Worm (Caenorhabditis elegans): ENCODE results near the gene sre-54.

DNA sequence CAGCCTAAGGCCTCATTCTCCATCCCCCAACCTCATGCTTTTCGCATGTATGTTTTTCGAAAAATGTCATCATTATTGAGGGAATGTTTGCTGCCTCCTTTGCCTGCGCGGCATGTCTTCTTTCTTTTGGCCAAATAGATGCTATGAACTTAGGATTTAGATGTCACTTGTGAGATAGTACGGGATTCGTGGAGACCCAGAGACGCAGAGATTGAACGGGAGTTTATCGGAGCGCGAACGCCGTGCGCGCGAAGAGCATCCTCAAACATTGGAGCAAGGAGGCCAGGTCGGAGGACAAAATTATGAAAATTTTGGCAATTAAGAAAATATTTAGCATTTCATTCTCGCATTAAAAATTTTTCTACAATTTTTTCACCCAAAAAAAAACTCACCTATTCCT is 16.2 kb downstream of the sre-54 start:
- TF ChIP-seq ref-1 (GFP tag; conservative IDR thresholded peaks at IDR 0.05) (no peak), ztf-23 (GFP tag; IDR thresholded peaks at IDR 0.05) (no peak), tab-1 (GFP tag; IDR thresholded peaks at IDR 0.05) (no peak)

Data from whole organism, midembryonic.